Fruit fly (Drosophila melanogaster): Measurements from ENCODE around the gene CG4042.

Gene CG4042

DNA sequence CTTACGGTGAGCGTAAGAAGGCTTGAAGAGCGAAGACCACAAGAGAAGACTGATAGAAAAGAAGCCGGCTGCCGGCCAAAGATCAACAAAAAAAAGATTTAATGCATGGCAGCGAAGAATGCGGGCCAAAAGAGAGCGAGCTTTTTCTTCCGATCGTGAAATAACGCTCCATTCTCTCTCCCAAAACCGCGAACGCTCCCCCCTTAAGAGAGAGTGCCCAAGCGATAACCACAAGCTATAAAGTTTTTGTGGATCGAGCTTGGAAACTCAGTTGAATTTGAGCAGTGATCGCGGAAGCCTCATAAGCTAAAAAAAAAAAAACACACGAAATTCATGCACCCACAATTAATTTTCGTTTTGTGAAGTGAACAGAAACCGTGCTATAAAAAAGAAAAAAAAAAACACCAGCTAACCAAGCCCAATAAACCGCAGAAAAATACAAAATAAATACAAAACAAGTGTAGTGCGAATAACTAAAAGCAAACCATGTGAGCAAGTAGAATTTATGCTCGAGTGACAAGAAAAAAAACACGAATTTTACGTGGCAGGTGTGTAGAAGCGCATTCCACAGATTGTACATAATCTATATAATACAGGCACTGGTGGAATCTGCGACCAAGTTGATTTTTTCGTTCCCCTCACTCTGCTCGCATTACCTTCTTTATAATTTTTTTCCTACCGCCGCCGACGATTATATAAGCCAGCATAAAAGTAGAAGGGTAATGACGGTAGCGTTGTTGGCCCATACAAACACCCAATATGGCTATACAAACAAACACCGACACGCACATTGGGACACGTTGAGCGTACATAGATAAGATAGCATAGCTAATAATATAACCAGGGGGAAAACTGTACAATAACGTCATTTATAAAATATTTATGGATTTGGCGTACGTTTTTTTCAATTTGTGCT, 40.7 kb downstream of the CG4042 start, which contains the start of gene CG13252 (continued):
- no peak for TF ChIP-seq Dek (tag; optimal IDR thresholded peaks at IDR 0.05)
- peak; percentile 31 for TF ChIP-seq CG6813 (GFP tag; optimal IDR thresholded peaks at IDR 0.05)
- no peak for TF ChIP-seq CG7556 (GFP tag; optimal IDR thresholded peaks at IDR 0.05)
- TF ChIP-seq insv (GFP tag; optimal IDR thresholded peaks at IDR 0.05) = no peak
- TF ChIP-seq Xbp1 (GFP tag; optimal IDR thresholded peaks at IDR 0.05) = no peak
- TF ChIP-seq CHES-1-like (GFP tag; optimal IDR thresholded peaks at IDR 0.05) = no peak
- TF ChIP-seq kay (GFP tag; optimal IDR thresholded peaks at IDR 0.05) = no peak
- TF ChIP-seq Scr (GFP tag; IDR thresholded peaks at IDR 0.05; ENCODE audit: partially characterized antibody) = no peak
- no peak for TF ChIP-seq tx (GFP tag; optimal IDR thresholded peaks at IDR 0.05)
- peak; percentile 59 for TF ChIP-seq odd (GFP tag; optimal IDR thresholded peaks at IDR 0.05)
- TF ChIP-seq CG16813 (GFP tag; IDR thresholded peaks at IDR 0.05; ENCODE audit: partially characterized antibody) = no peak
- no peak for TF ChIP-seq Dp (GFP tag; optimal IDR thresholded peaks at IDR 0.05)
- no peak for TF ChIP-seq ap (GFP tag; IDR thresholded peaks at IDR 0.05)
- TF ChIP-seq dmrt11E (tag; optimal IDR thresholded peaks at IDR 0.05) = no peak
- TF ChIP-seq CG18764 (GFP tag; optimal IDR thresholded peaks at IDR 0.05) = no peak
- peak; percentile 18 for TF ChIP-seq tap (tag; optimal IDR thresholded peaks at IDR 0.05)
- TF ChIP-seq CG10431 (GFP tag; optimal IDR thresholded peaks at IDR 0.05) = peak; percentile 13
- no peak for TF ChIP-seq CG18011 (GFP tag; optimal IDR thresholded peaks at IDR 0.05)
- no peak for TF ChIP-seq aop (GFP tag; IDR thresholded peaks at IDR 0.05)
- no peak for TF ChIP-seq CG1024 (GFP tag; IDR thresholded peaks at IDR 0.05)
- TF ChIP-seq CG7745 (tag; optimal IDR thresholded peaks at IDR 0.05) = no peak

DNA sequence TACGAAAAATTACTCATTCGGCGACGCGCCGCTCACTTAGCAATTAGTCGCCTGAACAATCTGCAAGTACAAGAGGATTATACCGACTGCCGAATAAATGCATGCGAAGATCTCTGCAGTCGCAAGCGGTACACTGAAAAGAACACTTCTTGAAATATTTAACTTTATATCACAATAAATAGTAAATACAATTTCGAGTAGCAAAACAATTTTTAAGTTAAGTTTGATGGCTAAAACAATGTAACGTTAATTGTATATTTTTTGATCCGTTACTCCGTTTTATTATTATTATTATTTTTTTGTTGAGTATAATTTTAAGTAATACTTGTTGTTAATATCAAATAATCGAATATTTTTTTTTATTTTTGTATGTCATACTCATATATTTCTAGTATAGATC, 41.9 kb downstream of the CG4042 start:
- no peak for TF ChIP-seq Myb (GFP tag; optimal IDR thresholded peaks at IDR 0.05)
- TF ChIP-seq CG34376 (GFP tag; optimal IDR thresholded peaks at IDR 0.05) = no peak
- TF ChIP-seq CG4730 (GFP tag; IDR thresholded peaks at IDR 0.05) = no peak

All from whole organism, embryonic.